Worm (Caenorhabditis elegans): Measurements from ENCODE around the gene F07B10.7.
"Not testable (repeated sequence)": the region's sequence is repeated elsewhere in the genome, so short reads cannot be mapped to it uniquely, and the experiment has no call there.

The F07B10.7 gene

DNA sequence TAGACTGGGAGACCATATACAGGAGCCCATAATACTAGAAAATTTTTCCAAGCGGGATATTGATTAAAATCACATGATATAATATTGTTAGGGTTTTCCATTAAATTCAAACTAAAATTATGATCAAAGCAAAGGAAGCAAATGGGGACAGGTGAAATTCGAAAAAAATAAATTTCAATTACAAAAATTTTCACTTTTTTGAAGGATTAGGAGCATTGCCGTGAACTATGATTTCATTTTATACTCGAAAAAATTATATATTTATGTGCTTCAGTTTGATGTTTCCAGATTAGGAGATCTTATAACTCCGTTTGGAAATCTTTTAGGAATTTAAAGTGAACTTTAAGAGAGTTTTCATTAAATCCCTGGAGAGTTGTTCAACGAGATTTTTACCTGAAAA is at the start of gene F07B10.7:
TSS of gene F07B10.7 (minus strand) at position 101 of the 400 bp plus-strand sequence.
- no peak for TF ChIP-seq unc-62 (GFP tag; optimal IDR thresholded peaks at IDR 0.05)

DNA sequence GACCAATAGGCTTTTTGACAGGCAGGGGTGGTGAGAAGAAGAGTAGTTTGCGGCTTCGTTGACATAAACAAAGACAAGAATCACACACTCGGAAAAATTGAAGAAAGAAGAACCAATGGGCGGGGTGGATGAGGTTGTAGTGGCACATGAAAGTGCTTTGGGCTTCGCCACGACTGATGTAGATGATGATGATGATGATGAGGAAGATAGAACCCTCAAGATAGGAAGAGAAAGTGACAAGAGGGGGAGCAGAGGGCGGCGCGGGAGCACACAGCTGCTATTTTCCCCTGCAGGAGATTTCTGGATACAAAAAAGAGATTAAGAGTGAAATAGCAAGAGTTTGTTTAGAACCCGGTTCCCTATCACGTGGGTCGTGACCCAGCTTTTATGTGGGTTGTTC is 48.4 kb upstream of the F07B10.7 start:
- no peak for TF ChIP-seq unc-62 (GFP tag; optimal IDR thresholded peaks at IDR 0.05)

DNA sequence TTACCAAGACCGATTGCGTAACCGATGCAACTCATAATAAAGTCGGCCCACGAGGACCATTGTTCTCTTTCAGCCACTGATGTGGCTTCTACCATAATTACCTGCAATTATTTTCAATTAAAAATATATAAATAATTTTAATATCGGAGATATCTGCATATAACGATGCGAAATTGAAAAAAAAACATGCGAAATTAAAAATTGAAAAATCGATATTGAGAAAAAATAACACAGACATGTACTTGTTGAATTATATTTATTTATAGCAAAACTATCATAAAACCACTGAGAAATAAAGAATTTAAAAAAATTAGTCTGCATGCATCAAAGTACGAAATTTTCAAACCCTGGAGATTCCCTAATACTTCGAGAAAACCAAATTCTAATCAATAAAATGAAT is 47.8 kb upstream of the F07B10.7 start, which contains the start of gene snf-11:
TSS of gene snf-11 (minus strand) at position 101 of the 400 bp plus-strand sequence.
- no peak for TF ChIP-seq unc-62 (GFP tag; optimal IDR thresholded peaks at IDR 0.05)

DNA sequence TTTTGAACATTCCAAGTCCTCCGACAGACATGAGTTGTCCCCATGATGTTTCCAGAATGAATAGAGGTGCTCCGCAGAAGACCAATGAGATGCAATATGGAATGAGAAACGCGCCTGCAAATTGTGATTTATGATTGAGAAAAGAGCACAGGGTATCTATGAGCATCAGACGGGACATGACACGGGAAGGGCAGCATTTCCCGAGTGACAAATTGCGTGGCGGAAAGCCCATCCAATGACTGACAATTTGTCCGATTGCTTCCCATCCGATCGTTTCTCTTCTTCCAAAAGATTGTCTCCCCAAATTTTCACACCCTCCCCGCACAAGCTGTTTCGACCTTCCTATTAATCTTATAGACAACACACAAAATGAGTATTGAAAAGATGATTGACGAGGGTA is 47.3 kb upstream of the F07B10.7 start:
- no peak for TF ChIP-seq unc-62 (GFP tag; optimal IDR thresholded peaks at IDR 0.05)

DNA sequence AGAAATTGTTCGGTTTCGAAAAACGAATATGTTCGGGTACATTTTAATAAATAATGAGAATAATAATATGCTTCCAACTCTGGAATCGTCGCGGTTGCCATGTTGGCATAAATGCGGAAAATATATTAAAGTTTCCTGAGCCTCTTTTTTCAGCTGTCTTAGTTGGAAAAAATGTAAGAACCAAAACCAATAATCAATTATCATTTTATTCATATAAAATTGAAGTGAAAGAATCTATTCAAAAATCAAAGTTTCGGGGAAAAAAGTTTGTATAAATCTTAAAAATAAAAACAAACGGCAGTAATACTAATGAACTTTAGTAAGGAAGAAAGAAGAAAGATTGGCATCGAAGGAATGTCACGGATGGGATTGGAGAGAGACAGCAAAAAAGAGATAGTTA is 44.4 kb upstream of the F07B10.7 start, which contains the start of gene srh-45:
TSS of gene srh-45 (minus strand) at position 101 of the 400 bp plus-strand sequence.
- TF ChIP-seq unc-62 (GFP tag; optimal IDR thresholded peaks at IDR 0.05) = no peak

DNA sequence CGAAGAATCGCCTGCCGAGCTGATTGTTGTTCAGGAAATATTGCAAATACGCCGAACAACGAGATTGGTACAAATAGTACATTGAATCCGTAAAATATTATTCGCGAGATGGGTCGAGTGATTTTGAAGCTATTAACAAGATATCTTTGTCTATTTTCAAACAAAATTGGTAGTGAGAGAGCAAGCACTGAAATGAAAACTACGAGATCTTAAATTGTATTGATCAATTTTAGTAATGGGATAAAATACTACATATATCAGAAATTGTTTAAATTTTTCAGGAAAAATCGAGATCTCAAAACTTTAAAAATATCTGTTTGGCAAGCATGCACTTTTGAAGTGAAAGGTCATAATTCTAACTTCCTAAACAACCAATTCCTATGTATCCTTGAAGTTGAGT is 43.7 kb upstream of the F07B10.7 start:
- TF ChIP-seq unc-62 (GFP tag; optimal IDR thresholded peaks at IDR 0.05) = no peak

DNA sequence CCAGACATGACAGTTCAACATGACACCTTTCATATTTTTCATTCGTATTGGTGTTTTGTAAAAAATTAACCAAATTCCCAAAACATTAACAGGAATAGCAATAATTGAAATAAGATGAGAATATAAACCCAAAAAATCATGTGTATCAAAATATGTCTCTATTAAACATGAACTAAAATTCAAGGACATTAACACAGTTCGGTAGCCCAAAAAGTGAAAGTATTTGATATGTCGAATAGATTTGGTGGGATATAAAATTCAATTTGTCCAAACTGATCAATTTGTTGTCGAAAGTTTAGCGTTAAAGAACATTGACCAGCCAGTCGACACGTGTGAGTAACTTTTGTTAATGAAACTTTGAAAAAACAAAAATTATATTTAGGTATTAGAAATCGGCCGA is 42.2 kb upstream of the F07B10.7 start, which contains the start of gene srh-46:
TSS of gene srh-46 (minus strand) at position 189 of the 400 bp plus-strand sequence.
- no peak for TF ChIP-seq unc-62 (GFP tag; optimal IDR thresholded peaks at IDR 0.05)

DNA sequence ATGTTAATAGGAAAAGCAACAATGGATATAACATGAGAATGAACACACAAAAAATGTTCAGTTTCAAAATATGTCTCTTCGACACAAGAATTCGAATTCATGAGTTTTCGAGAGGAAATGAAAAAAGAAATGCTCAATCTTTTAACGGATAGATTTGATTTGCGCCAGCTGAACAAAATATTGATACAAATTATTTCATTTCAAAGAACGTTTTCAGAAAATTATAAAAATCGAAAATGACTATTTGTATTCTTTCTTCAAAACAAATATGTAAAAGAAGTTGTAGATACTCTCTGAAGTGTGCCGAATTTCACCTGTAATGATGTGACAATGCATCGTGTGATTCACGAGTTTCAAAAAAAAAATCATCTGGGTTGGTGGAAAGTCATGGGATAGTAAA is 40.0 kb upstream of the F07B10.7 start, which contains the start of gene srh-47:
TSS of gene srh-47 (minus strand) at position 101 of the 400 bp plus-strand sequence.
- TF ChIP-seq unc-62 (GFP tag; optimal IDR thresholded peaks at IDR 0.05) = no peak

DNA sequence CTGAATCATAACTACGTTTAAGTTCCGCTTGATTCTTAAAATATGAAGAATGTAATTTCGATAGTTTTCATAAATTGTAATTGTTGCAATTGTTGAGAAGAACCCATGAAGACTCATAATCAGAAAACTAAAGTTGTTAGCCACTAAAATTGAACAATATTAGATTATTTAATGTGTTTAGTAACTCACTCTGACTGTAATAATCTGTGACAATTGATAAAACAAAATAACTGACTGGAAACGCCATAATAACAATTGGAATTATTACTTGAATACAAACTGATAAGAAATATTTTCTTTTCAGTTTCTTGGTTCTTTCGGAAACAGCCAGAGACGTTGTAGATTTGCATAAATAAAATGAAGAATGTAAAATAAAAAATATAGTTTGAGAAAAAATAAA is 38.9 kb upstream of the F07B10.7 start:
- TF ChIP-seq unc-62 (GFP tag; optimal IDR thresholded peaks at IDR 0.05) = no peak

DNA sequence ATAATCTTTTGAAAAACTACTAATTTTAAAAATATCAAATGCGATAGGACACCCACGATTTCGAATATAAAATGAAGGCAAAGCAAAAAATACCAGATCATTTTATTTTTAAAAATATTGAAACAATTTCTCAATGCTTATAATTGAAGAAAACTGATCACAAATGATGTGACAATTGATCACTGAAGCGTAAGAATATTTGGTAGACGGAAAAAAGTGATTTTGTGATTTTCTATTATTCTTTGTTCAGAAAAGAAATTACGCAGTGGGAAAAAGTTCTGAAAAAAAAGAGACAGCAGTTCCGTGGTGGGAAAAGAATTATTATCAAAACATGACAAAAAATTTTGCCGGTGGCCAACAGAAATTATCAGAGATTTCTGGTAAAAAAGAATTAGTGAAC is 38.1 kb upstream of the F07B10.7 start, which contains the start of gene T03F7.5:
TSS of gene T03F7.5 (minus strand) at position 101 of the 400 bp plus-strand sequence.
- TF ChIP-seq unc-62 (GFP tag; optimal IDR thresholded peaks at IDR 0.05) = no peak

DNA sequence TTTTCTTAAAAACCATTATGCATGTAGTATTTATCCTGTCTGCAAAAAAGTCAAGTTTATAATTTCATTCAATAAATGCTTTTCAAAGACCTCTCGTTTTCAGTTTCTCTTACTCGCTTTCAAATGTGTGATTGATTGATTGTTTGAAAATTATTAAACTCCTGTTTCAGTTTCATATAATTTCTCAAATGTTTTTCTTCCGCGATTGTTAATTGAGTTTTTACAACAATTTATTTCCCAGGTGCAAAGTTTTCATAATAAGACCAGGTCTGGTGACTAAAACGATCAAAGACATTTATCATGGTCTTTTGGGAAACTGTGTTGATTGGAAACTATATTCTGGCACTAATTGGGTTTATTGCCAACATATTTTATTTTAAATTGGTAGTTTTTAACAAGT is 33.9 kb upstream of the F07B10.7 start, which contains the start of gene T03F7.6:
TSS of gene T03F7.6 (plus strand) at position 301 of the 400 bp plus-strand sequence.
- TF ChIP-seq unc-62 (GFP tag; optimal IDR thresholded peaks at IDR 0.05) = no peak

DNA sequence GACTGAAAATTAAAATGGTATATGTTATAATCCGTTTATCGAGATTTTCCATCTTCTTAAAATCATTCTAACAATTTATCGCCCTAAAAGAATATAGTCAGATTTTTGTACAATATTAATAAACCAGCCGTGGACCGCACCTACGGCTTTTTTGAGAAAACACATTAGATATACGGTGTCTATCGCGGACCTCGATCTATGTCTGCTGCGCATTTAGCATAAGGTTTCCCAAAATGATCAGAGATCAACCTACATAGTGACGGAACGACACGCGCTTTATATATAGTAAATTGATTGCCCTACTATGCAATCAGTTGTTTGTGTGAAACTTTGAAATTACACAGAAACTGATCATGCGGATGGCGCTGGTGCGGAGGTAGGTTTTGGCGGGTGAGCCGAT is 32.2 kb upstream of the F07B10.7 start:
- no peak for TF ChIP-seq unc-62 (GFP tag; optimal IDR thresholded peaks at IDR 0.05)

DNA sequence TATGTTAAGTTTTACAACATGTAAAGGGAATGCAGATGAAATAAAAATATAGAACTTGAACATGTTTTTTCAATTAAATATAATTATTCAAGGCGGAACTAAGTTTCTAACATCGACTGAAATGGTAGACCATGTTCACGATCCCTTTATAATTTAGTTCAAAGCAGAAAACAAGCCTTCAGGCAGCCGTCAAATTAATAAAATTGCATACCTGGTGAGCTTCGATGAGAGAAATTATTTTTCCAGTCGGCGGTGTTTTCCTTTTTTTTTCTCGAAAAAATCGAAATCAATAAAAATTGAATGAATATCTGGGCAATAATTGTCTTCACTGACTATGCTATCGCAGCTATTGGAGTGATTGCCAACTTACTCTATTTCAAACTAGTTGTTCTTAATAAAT is 30.4 kb upstream of the F07B10.7 start, which contains the start of gene C03E10.1:
TSS of gene C03E10.1 (plus strand) at position 301 of the 400 bp plus-strand sequence.
- TF ChIP-seq unc-62 (GFP tag; optimal IDR thresholded peaks at IDR 0.05) = no peak

DNA sequence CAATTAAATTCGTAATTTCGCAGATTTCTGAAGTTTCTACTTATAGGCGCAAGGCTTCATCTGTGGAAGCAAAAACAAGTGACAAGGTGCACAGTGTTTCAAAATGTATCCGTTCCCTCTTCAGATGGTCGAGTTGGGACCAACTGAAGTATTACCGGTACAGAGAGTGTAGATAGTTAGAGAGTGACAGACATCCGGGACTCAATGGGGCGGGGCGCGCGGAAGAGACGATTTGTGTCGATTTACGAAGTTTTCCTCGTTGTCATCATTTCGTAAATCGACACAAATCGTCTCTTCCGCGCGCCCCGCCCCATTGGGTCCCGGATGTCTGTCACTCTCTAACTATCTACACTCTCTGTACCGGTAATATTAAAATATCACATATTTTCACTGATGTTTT is 25.6 kb upstream of the F07B10.7 start, which contains the start of gene C03E10.3:
TSS of gene C03E10.3 (plus strand) at position 301 of the 400 bp plus-strand sequence.
- TF ChIP-seq unc-62 (GFP tag; optimal IDR thresholded peaks at IDR 0.05) = not testable (repeated sequence)

DNA sequence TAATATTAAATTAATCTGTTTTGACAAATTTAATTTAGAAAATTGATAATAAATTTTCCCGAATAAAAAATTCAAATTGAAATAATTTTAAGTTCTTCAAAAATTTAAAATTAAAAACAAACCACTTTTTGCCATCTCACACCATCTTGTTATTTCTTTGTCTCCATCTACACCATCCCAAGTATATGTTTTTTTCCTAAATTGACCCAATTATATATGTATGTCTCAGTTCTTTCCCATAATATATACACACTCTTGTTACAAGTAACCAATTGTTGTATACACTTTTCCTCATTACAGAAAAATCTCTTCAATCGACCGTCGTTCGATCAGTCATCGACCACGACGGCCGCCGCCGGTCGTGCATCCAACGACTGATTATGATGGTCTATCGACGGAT is 21.8 kb upstream of the F07B10.7 start, which contains the start of gene gly-20:
TSS of gene gly-20 (plus strand) at position 301 of the 400 bp plus-strand sequence.
- no peak for TF ChIP-seq unc-62 (GFP tag; optimal IDR thresholded peaks at IDR 0.05)

DNA sequence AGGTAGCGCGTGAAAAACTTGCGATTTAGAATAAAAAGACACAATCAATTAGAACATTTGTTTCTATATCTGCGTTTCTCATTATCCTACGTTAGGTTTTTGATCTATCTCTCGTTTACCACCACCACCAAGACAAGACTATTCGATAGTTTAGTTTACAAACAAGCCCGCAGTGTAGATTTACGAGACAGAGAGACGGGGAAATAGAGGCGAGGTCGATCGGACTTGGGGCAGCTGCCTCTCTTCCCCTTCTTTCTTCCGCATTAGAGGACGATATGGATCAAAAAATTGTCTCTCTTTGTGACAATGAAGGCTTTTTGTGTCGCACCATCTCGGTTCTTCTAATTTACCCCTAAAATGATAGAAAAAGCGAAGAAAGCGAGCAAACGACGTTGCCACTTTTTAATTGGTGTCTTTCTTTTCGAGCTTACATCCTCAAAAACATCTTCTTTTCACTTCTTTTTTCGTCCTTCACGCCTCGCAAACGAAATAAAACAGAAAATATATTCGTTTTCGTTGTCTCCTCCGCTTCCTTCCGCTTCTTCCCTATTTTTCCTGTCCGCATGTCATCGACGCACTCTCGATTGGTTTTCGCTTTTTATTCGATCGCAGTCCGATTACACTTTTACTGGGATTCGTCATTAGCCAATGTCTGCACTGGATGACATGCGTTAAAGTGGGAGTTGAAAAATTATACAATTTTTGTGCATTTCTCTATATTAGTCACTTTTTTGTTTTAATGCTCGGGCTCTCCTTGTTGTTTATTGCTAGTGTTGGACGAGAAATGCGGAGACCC is 21.1 kb upstream of the F07B10.7 start:
- TF ChIP-seq unc-62 (GFP tag; optimal IDR thresholded peaks at IDR 0.05) = no peak

DNA sequence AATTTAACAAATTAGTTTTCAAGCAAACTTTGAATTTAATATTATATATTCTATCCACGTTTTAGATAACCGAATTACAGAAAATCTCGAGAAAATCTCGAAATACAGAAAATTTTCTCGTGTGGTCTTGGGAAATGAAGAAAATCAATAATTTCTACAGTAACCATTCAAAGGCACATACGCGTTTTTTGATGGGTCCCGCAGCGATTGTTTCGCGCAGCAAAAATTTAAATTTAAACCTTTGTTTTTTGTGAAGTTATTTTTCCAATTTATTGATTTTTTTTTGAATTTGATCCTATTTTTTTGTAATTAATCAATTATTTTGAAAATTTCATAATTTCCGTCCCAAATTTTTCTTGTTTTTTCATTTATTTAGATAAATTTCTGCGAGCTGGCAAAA is 19.0 kb upstream of the F07B10.7 start:
- TF ChIP-seq unc-62 (GFP tag; optimal IDR thresholded peaks at IDR 0.05) = no peak

All from whole organism, dauer.